Worm (Caenorhabditis elegans): ENCODE measurements around the gene grl-27.

The grl-27 gene

ce11 chrV:3586014-3586689, 10.5 kb upstream of the grl-27 start, which contains the start of the genes rpl-11.1 and T22F3.2:
rpl-11.1 (minus strand) TSS chrV:3586064.
T22F3.2 (plus strand) TSS chrV:3586639.
- TF ChIP-seq lsy-2 (tag; optimal IDR thresholded peaks at IDR 0.05) (no peak), bed-3 (GFP tag; optimal IDR thresholded peaks at IDR 0.05) (no peak), nhr-12 (tag; optimal IDR thresholded peaks at IDR 0.05) (no peak), flh-1 (GFP tag; optimal IDR thresholded peaks at IDR 0.05) (no peak), lin-13 (tag; optimal IDR thresholded peaks at IDR 0.05) (no peak), mep-1 (tag; optimal IDR thresholded peaks at IDR 0.05) (no peak), hlh-1 (tag; optimal IDR thresholded peaks at IDR 0.05) (no peak), elt-1 (tag; optimal IDR thresholded peaks at IDR 0.05; ENCODE audit: borderline replicate concordance, insufficient read depth) (no peak)

ce11 chrV:3585011-3585410, 9.4 kb upstream of the grl-27 start:
- TF ChIP-seq ham-2 (GFP tag; optimal IDR thresholded peaks at IDR 0.05) (no peak), lsy-2 (tag; optimal IDR thresholded peaks at IDR 0.05) (no peak), zip-8 (tag; optimal IDR thresholded peaks at IDR 0.05) (no peak), pha-4 (tag; optimal IDR thresholded peaks at IDR 0.05) (no peak), unc-39 (tag; optimal IDR thresholded peaks at IDR 0.05) (no peak), unc-120 (tag; optimal IDR thresholded peaks at IDR 0.05; ENCODE audit: poor library complexity, severe bottlenecking) (no peak)

- no peak for TF ChIP-seq snpc-4 (tag; optimal IDR thresholded peaks at IDR 0.05)
- no peak for TF ChIP-seq nhr-2 (tag; optimal IDR thresholded peaks at IDR 0.05)
- no peak for TF ChIP-seq unc-62 (GFP tag; optimal IDR thresholded peaks at IDR 0.05)
- no peak for TF ChIP-seq nhr-12 (tag; optimal IDR thresholded peaks at IDR 0.05)
- TF ChIP-seq flh-1 (GFP tag; optimal IDR thresholded peaks at IDR 0.05), result no peak
- no peak for TF ChIP-seq pha-4 (tag; optimal IDR thresholded peaks at IDR 0.05)
- TF ChIP-seq mls-2 (tag; optimal IDR thresholded peaks at IDR 0.05), result no peak
- TF ChIP-seq blmp-1 (tag; optimal IDR thresholded peaks at IDR 0.05), result no peak
- no peak for TF ChIP-seq elt-1 (tag; optimal IDR thresholded peaks at IDR 0.05; ENCODE audit: borderline replicate concordance, insufficient read depth)
- TF ChIP-seq bed-3 (GFP tag; optimal IDR thresholded peaks at IDR 0.05), result no peak
- no peak for TF ChIP-seq ceh-39 (tag; optimal IDR thresholded peaks at IDR 0.05)
- TF ChIP-seq nhr-28 (tag; optimal IDR thresholded peaks at IDR 0.05), result no peak
- TF ChIP-seq nhr-76 (tag; optimal IDR thresholded peaks at IDR 0.05), result no peak
- no peak for TF ChIP-seq tbx-8 (GFP tag; optimal IDR thresholded peaks at IDR 0.05)
- TF ChIP-seq mab-5 (tag; optimal IDR thresholded peaks at IDR 0.05), result no peak
- no peak for TF ChIP-seq ceh-83 (GFP tag; optimal IDR thresholded peaks at IDR 0.05)
- no peak for TF ChIP-seq hlh-1 (tag; optimal IDR thresholded peaks at IDR 0.05)
These were observed 8.0 kb upstream of the grl-27 start for ce11 chrV:3583622-3584021.

- TF ChIP-seq sptf-1 (tag; optimal IDR thresholded peaks at IDR 0.05) (no peak), nhr-237 (tag; optimal IDR thresholded peaks at IDR 0.05) (no peak), lin-32 (GFP tag; optimal IDR thresholded peaks at IDR 0.05) (no peak), flh-1 (GFP tag; optimal IDR thresholded peaks at IDR 0.05) (no peak), lsy-2 (tag; optimal IDR thresholded peaks at IDR 0.05) (no peak), ham-2 (GFP tag; optimal IDR thresholded peaks at IDR 0.05) (no peak), tbx-8 (GFP tag; optimal IDR thresholded peaks at IDR 0.05) (no peak), sem-2 (GFP tag; optimal IDR thresholded peaks at IDR 0.05) (no peak), mab-5 (tag; optimal IDR thresholded peaks at IDR 0.05) (no peak), ceh-43 (GFP tag; optimal IDR thresholded peaks at IDR 0.05) (no peak), ceh-83 (GFP tag; optimal IDR thresholded peaks at IDR 0.05) (no peak)
These were observed 7.0 kb upstream of the grl-27 start for ce11 chrV:3582671-3583070.

- TF ChIP-seq mab-5 (tag; optimal IDR thresholded peaks at IDR 0.05), result no peak
These were observed 6.4 kb upstream of the grl-27 start for ce11 chrV:3582086-3582485.

- TF ChIP-seq blmp-1 (tag; optimal IDR thresholded peaks at IDR 0.05), result no peak
- no peak for TF ChIP-seq elt-3 (tag; optimal IDR thresholded peaks at IDR 0.05)
- no peak for TF ChIP-seq ceh-83 (GFP tag; optimal IDR thresholded peaks at IDR 0.05)
- TF ChIP-seq lsy-2 (tag; optimal IDR thresholded peaks at IDR 0.05), result no peak
- TF ChIP-seq hlh-1 (tag; optimal IDR thresholded peaks at IDR 0.05), result no peak
- no peak for TF ChIP-seq cnd-1 (tag; optimal IDR thresholded peaks at IDR 0.05)
- TF ChIP-seq ces-1 (GFP tag; optimal IDR thresholded peaks at IDR 0.05), result no peak
- no peak for TF ChIP-seq mep-1 (tag; optimal IDR thresholded peaks at IDR 0.05)
- TF ChIP-seq lin-13 (tag; optimal IDR thresholded peaks at IDR 0.05), result no peak
- TF ChIP-seq drap-1 (GFP tag; optimal IDR thresholded peaks at IDR 0.05), result no peak
- TF ChIP-seq pha-4 (tag; optimal IDR thresholded peaks at IDR 0.05), result no peak
- TF ChIP-seq bed-3 (GFP tag; optimal IDR thresholded peaks at IDR 0.05), result no peak
- no peak for TF ChIP-seq zip-8 (tag; optimal IDR thresholded peaks at IDR 0.05)
These were observed 6.0 kb upstream of the grl-27 start for ce11 chrV:3581643-3582042.
